Worm (Caenorhabditis elegans): ENCODE measurements around the gene cest-9.1.

ce11 chrX:12185847-12186559 lies 40.0 kb upstream of the cest-9.1 start:
- TF ChIP-seq che-1 (tag; optimal IDR thresholded peaks at IDR 0.05), result no peak
- no peak for TF ChIP-seq ama-1 (optimal IDR thresholded peaks at IDR 0.05)
- no peak for TF ChIP-seq unc-86 (tag; optimal IDR thresholded peaks at IDR 0.05)
- TF ChIP-seq pha-4 (tag; optimal IDR thresholded peaks at IDR 0.05), result no peak
- no peak for TF ChIP-seq ceh-22 (tag; optimal IDR thresholded peaks at IDR 0.05)
- no peak for TF ChIP-seq fkh-10 (GFP tag; optimal IDR thresholded peaks at IDR 0.05)
